Worm (Caenorhabditis elegans) whole organism, young adult: ENCODE measurements around the gene F25G6.8.

ENCODE experiments used
- B0019.2 ChIP-seq: fragments of 200-800 bp; sonication (Bioruptor generic); conservative IDR thresholded peaks from 2 replicates; pipeline ENCODE4 v1.3.6; 2022; ENCODE audit warnings: missing genetic modification reagents, missing genetic modification characterization, missing compliant biosample characterization
- B0035.1 ChIP-seq: sonication (generic microtip); optimal IDR thresholded peaks from 2 replicates; lab custom pipeline; 2016; ENCODE audit warnings: missing genetic modification characterization, mild to moderate bottlenecking, missing compliant biosample characterization, missing genotype, missing genetic modification reagents
- B0336.3 ChIP-seq: fragments of 200-800 bp; sonication (Bioruptor generic); IDR thresholded peaks from 2 replicates; pipeline ENCODE4 v1.3.6; 2022; ENCODE audit warnings: missing genetic modification characterization, missing compliant biosample characterization
- F10E7.11 ChIP-seq: sonication (generic microtip); optimal IDR thresholded peaks from 2 replicates; lab custom pipeline; 2017; ENCODE audit warnings: mild to moderate bottlenecking, missing genetic modification characterization, moderate library complexity, missing compliant biosample characterization
- F23B12.7 ChIP-seq: sonication (generic microtip); optimal IDR thresholded peaks from 2 replicates; lab custom pipeline; 2017; ENCODE audit warnings: missing genetic modification characterization, mild to moderate bottlenecking, missing compliant biosample characterization, antibody characterized with exemption, moderate library complexity; ENCODE audit not compliant: insufficient read depth
- F37B4.10 ChIP-seq: fragments of 200-800 bp; sonication (Bioruptor generic); IDR thresholded peaks from 2 replicates; pipeline ENCODE4 v1.3.6; 2022; ENCODE audit warnings: missing genetic modification characterization, missing compliant biosample characterization
- F49E8.2 ChIP-seq: sonication (generic microtip); optimal IDR thresholded peaks from 3 replicates; lab custom pipeline; 2017; ENCODE audit warnings: missing genetic modification characterization, mild to moderate bottlenecking, missing compliant biosample characterization, antibody characterized with exemption, moderate library complexity; ENCODE audit not compliant: insufficient read depth
- F52B5.7 ChIP-seq: sonication (generic microtip); optimal IDR thresholded peaks from 2 replicates; lab custom pipeline; 2016; ENCODE audit warnings: mild to moderate bottlenecking, missing genetic modification characterization, missing compliant biosample characterization
- K12H6.12 ChIP-seq: fragments of 200-800 bp; sonication (Bioruptor generic); optimal IDR thresholded peaks from 2 replicates; lab custom pipeline; 2018; ENCODE audit warnings: mild to moderate bottlenecking, missing genetic modification characterization, missing compliant biosample characterization
- T07F8.4 ChIP-seq: sonication (generic microtip); optimal IDR thresholded peaks from 2 replicates; lab custom pipeline; 2016; ENCODE audit warnings: mild to moderate bottlenecking, missing genetic modification characterization, moderate library complexity, missing compliant biosample characterization
- ZK185.1 ChIP-seq: sonication (generic microtip); optimal IDR thresholded peaks from 2 replicates; lab custom pipeline; 2016; ENCODE audit warnings: mild to moderate bottlenecking, missing genetic modification characterization, missing compliant biosample characterization; ENCODE audit not compliant: poor library complexity, severe bottlenecking
- aptf-3 ChIP-seq: fragments of 200-800 bp; sonication (Bioruptor generic); IDR thresholded peaks from 2 replicates; pipeline ENCODE4 v1.3.6; 2022; ENCODE audit warnings: missing genetic modification characterization, missing compliant biosample characterization
- attf-3 ChIP-seq: fragments of 200-800 bp; sonication (Bioruptor generic); conservative IDR thresholded peaks from 2 replicates; pipeline ENCODE4 v1.3.6; 2022; ENCODE audit warnings: missing genetic modification reagents, missing genetic modification characterization, missing compliant biosample characterization
- cebp-1 ChIP-seq, 2 experiments: fragments of 200-800 bp in 1 of 2; sonication (Bioruptor generic) in 1 of 2; sonication (generic microtip) in 1 of 2; IDR thresholded peaks in 1 of 2; optimal IDR thresholded peaks in 1 of 2; 2 replicates each; pipeline versions ENCODE4 v1.3.6 to Lab custom; 2017 to 2022; ENCODE audit warnings: missing compliant biosample characterization in 2 of 2, missing genetic modification characterization in 2 of 2, mild to moderate bottlenecking in 1 of 2, missing genetic modification reagents in 1 of 2, moderate library complexity in 1 of 2
- ceh-27 ChIP-seq: fragments of 200-800 bp; sonication (Bioruptor generic); optimal IDR thresholded peaks from 2 replicates; lab custom pipeline; 2018; ENCODE audit warnings: mild to moderate bottlenecking, missing genetic modification characterization, moderate library complexity, missing compliant biosample characterization
- chd-7 ChIP-seq: sonication (generic microtip); optimal IDR thresholded peaks from 2 replicates; lab custom pipeline; 2016; ENCODE audit warnings: mild to moderate bottlenecking, missing genetic modification characterization, moderate library complexity, missing compliant biosample characterization
- dox-1 ChIP-seq: fragments of 200-800 bp; sonication (Bioruptor generic); IDR thresholded peaks from 2 replicates; pipeline ENCODE4 v1.3.6; 2022; ENCODE audit warnings: missing genetic modification reagents, missing genetic modification characterization, missing compliant biosample characterization
- dpff-1 ChIP-seq: sonication (generic microtip); optimal IDR thresholded peaks from 2 replicates; lab custom pipeline; 2017; ENCODE audit warnings: mild to moderate bottlenecking, missing genetic modification characterization, missing compliant biosample characterization
- efl-1 ChIP-seq: fragments of 150-350 bp; optimal IDR thresholded peaks from 2 replicates; lab custom pipeline; 2014; ENCODE audit warnings: missing biosample characterization, missing genetic modification reagents, missing genetic modification characterization
- hmg-1.2 ChIP-seq: fragments of 200-800 bp; sonication (Bioruptor generic); IDR thresholded peaks from 2 replicates; pipeline ENCODE4 v1.3.6; 2022; ENCODE audit warnings: missing genetic modification reagents, missing genetic modification characterization, missing compliant biosample characterization
- hsf-1 ChIP-seq: fragments of 200-800 bp; sonication (Bioruptor generic); IDR thresholded peaks from 2 replicates; pipeline ENCODE4 v1.3.6; 2022; ENCODE audit warnings: missing genetic modification reagents, missing genetic modification characterization, missing compliant biosample characterization
- lin-26 ChIP-seq: fragments of 200-800 bp; sonication (Bioruptor generic); IDR thresholded peaks from 2 replicates; pipeline ENCODE4 v1.3.6; 2022; ENCODE audit warnings: missing genetic modification reagents, missing genetic modification characterization, missing compliant biosample characterization
- lin-35 ChIP-seq, 3 experiments: fragments of 150-350 bp in 2 of 3; sonication (generic microtip) in 1 of 3; optimal IDR thresholded peaks; 2 replicates each; lab custom pipeline; 2014 to 2018; ENCODE audit warnings: missing biosample characterization in 3 of 3, missing genetic modification characterization in 3 of 3, missing genetic modification reagents in 3 of 3
- madf-3 ChIP-seq: fragments of 200-800 bp; sonication (Bioruptor generic); IDR thresholded peaks from 2 replicates; pipeline ENCODE4 v1.3.6; 2022; ENCODE audit warnings: missing genetic modification reagents, missing genetic modification characterization, missing compliant biosample characterization
- nfyb-1 ChIP-seq: fragments of 200-800 bp; sonication (Bioruptor generic); IDR thresholded peaks from 2 replicates; pipeline ENCODE4 v1.3.6; 2022; ENCODE audit warnings: missing genetic modification reagents, missing genetic modification characterization, missing compliant biosample characterization
- nhr-120 ChIP-seq: fragments of 200-800 bp; sonication (Bioruptor generic); IDR thresholded peaks from 2 replicates; pipeline ENCODE4 v1.3.6; 2022; ENCODE audit warnings: missing genetic modification characterization, missing compliant biosample characterization
- nhr-80 ChIP-seq: sonication (generic microtip); optimal IDR thresholded peaks from 2 replicates; lab custom pipeline; 2016; ENCODE audit warnings: missing genetic modification characterization, missing compliant biosample characterization
- pha-4 ChIP-seq: fragments of 150-350 bp; sonication (generic microtip); optimal IDR thresholded peaks from 2 replicates; lab custom pipeline; 2014; ENCODE audit warnings: missing biosample characterization, missing genetic modification reagents, missing genetic modification characterization
- repo-1 ChIP-seq: sonication (generic microtip); optimal IDR thresholded peaks from 2 replicates; lab custom pipeline; 2017; ENCODE audit warnings: mild to moderate bottlenecking, missing genetic modification characterization, missing compliant biosample characterization
- sea-2 ChIP-seq: fragments of 200-800 bp; sonication (Bioruptor generic); IDR thresholded peaks from 2 replicates; pipeline ENCODE4 v1.3.6; 2022; ENCODE audit warnings: missing genetic modification characterization, missing compliant biosample characterization
- snpc-1.3 ChIP-seq: sonication (generic microtip); optimal IDR thresholded peaks from 2 replicates; lab custom pipeline; 2017; ENCODE audit warnings: missing genetic modification characterization, mild to moderate bottlenecking, missing compliant biosample characterization, antibody characterized with exemption, moderate library complexity, missing genotype, missing genetic modification reagents; ENCODE audit not compliant: insufficient read depth
- somi-1 ChIP-seq: fragments of 200-800 bp; sonication (Bioruptor generic); optimal IDR thresholded peaks from 2 replicates; lab custom pipeline; 2018; ENCODE audit warnings: mild to moderate bottlenecking, missing genetic modification characterization, missing compliant biosample characterization
- tbx-9 ChIP-seq: sonication (generic microtip); optimal IDR thresholded peaks from 2 replicates; lab custom pipeline; 2016; ENCODE audit warnings: borderline replicate concordance, missing genetic modification characterization, inconsistent platforms, missing compliant biosample characterization
- tlf-1 ChIP-seq: fragments of 200-800 bp; sonication (Bioruptor generic); optimal IDR thresholded peaks from 2 replicates; lab custom pipeline; 2018; ENCODE audit warnings: mild to moderate bottlenecking, missing genetic modification characterization, missing compliant biosample characterization
- zfh-2 ChIP-seq: fragments of 200-800 bp; sonication (Bioruptor generic); conservative IDR thresholded peaks from 2 replicates; pipeline ENCODE4 v1.3.6; 2022; ENCODE audit warnings: missing genetic modification reagents, missing genetic modification characterization, missing compliant biosample characterization

The F25G6.8 gene

ce11 chrV:8565075-8565474 lies at the start of gene F25G6.8:
F25G6.8 (minus strand) TSS chrV:8565175.
- TF ChIP-seq sea-2 (GFP tag; lab: Robert Waterston, UW) = no peak
- no peak for TF ChIP-seq F49E8.2 (tag; lab: Kevin White, UChicago)
- TF ChIP-seq dpff-1 = no peak
- TF ChIP-seq snpc-1.3 (tag; lab: Kevin White, UChicago) = no peak
- no peak for TF ChIP-seq F10E7.11 (tag; lab: Kevin White, UChicago)
- TF ChIP-seq B0019.2 = no peak
- TF ChIP-seq tlf-1 (GFP tag; lab: Kevin White, UChicago) = no peak
- no peak for TF ChIP-seq aptf-3 (GFP tag; lab: Robert Waterston, UW)
- TF ChIP-seq F37B4.10 = no peak
- no peak for TF ChIP-seq B0035.1 (tag; lab: Kevin White, UChicago)

DNA sequence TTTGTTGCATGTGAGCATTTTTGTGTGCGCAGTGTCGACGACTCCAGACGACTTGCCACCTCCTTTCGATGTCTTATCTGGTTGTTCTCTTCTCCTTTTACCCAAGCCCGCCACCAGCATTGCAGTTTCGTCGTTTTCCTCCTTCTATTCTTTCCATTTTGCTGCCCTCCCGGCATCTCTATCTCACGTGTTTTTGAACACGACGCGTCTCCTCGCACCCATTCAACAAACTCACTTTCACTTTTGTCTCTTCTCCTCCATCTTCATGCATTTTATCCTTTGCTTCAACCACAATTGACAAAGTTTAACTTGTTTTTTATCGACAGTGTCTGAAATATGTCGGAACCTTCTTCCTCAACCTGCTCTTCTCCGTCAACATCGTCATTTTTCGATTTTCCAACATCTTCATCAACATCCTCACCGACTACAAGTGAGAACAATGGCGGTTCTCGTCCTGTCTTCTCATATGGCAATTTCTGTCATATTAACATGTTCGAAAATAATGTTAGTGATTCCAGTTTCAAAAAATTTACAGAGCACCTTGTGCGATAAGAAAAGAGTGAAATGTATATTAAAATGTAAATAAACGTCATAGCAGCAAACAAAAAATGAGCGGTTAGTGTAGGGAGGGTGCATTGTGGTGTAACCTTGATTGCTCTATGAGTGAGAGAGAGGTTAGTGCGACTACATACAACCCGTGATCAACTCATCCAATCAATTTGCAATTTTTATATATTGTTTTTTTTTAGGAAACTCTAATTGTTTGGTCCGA lies 45.8 kb upstream of the F25G6.8 start, which contains the start of gene fip-4:
Gene fip-4 (minus strand): TSS at position 636 of the 772 bp plus-strand sequence.
- TF ChIP-seq F23B12.7 = peak; percentile 23
- no peak for TF ChIP-seq madf-3 (GFP tag; lab: Robert Waterston, UW)
- TF ChIP-seq B0336.3 (GFP tag; lab: Robert Waterston, UW) = 0 out of 2 replicates have a peak, but pooled peaks have one; percentile 18
- TF ChIP-seq ZK185.1 = peak; percentile 10
- TF ChIP-seq nhr-80 (tag; lab: Kevin White, UChicago) = peak; percentile 67
- TF ChIP-seq zfh-2 (GFP tag; lab: Robert Waterston, UW) = 0 out of 2 replicates have a peak, but pooled peaks have one; percentile 8
- TF ChIP-seq pha-4 (tag; lab: Kevin White, UChicago) = peak; percentile 68
- TF ChIP-seq aptf-3 (GFP tag; lab: Robert Waterston, UW) = 0 out of 2 replicates have a peak, but pooled peaks have one; percentile 23
- no peak for TF ChIP-seq somi-1 (GFP tag; lab: Kevin White, UChicago)

- no peak for TF ChIP-seq T07F8.4 (tag; lab: Kevin White, UChicago)
- peak; percentile 31 for TF ChIP-seq repo-1 (tag; lab: Kevin White, UChicago)
- no peak for TF ChIP-seq hsf-1
- TF ChIP-seq cebp-1 (GFP tag; IDR thresholded peaks at IDR 0.05; lab: Robert Waterston, UW) = no peak
- peak; percentile 36 for TF ChIP-seq cebp-1 (tag; optimal IDR thresholded peaks at IDR 0.05; lab: Kevin White, UChicago)
- TF ChIP-seq dox-1 (GFP tag; lab: Robert Waterston, UW) = no peak
- TF ChIP-seq tbx-9 = no peak
- no peak for TF ChIP-seq K12H6.12 (tag; lab: Kevin White, UChicago)
- TF ChIP-seq nhr-120 (GFP tag; lab: Robert Waterston, UW) = 0 out of 2 replicates have a peak, but pooled peaks have one; percentile 30
- no peak for TF ChIP-seq efl-1 (GFP tag; lab: Kevin White, UChicago)
- 0 out of 2 replicates have a peak, but pooled peaks have one; percentile 7 for TF ChIP-seq aptf-3 (GFP tag; lab: Robert Waterston, UW)
- no peak for TF ChIP-seq ceh-27 (GFP tag; lab: Kevin White, UChicago)
- 0 out of 2 replicates have a peak, but pooled peaks have one; percentile 5 for TF ChIP-seq hmg-1.2
- peak; percentile 38 for TF ChIP-seq chd-7 (tag; lab: Kevin White, UChicago)
- peak in 1 of 3 experiments; percentile 11 for TF ChIP-seq lin-35 (GFP tag; optimal IDR thresholded peaks at IDR 0.05; lab: Kevin White, UChicago)
- peak; percentile 22 for TF ChIP-seq F52B5.7 (tag; lab: Kevin White, UChicago)
- TF ChIP-seq nfyb-1 (GFP tag; lab: Robert Waterston, UW) = no peak
- no peak for TF ChIP-seq attf-3 (GFP tag; lab: Robert Waterston, UW)
- peak; percentile 66; the same call in 1 of the 2 replicates for TF ChIP-seq lin-26 (GFP tag; lab: Robert Waterston, UW)
- peak; percentile 54; the same call in 1 of the 2 replicates for TF ChIP-seq zfh-2 (GFP tag; lab: Robert Waterston, UW)
These were observed 45.0 kb upstream of the F25G6.8 start for ce11 chrV:8609776-8610529.
